Fruit fly (Drosophila melanogaster): Measurements from ENCODE around the gene Vha36-3.
A peak's percentile ranks its signal among the peaks of the same experiment; 100 is the strongest.

Gene Vha36-3

DNA sequence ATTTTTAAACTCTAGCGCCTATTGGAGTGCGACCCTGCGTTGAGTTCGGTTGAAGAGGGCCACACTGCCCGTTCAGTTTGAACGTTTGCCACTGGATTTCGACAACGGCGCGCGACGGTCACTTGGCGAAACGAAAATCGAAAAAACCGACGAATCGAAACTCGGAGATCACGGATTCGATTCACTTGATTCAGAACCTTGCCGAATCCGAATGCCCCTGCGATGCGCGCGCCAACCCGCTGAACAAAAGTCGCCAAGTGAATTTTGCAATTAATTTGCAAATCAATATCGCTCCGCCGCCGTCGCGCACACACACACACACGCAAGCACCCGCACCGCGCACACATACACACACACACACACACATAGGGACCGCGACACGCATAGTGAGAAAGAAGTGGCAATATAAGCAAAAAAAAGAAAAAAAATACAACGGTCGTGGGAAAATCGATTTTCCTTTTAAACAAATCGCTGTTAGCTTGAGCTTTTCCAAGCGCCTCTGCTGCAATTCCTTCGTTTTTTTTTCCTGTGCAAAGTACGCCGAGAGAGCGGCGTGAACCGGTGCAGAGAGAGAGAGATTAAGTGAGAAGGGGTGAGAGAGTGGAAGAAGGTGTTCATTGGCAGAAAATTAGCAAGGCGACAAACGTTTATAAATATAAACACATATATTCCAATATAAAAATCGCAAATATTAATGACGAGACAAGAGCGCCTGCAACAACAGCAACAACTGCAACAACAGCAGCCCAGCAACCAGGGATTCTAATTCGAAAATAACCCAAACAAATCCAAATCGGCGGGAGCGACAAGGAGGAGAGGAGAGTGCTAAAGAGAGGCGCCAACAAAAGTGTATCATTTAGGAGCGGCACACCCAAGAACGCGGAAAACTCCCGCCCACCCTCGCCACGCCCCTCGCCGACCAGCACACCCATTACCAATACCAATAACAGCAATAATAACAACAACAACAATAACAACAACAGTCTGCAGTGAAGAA, 8.4 kb upstream of the Vha36-3 start, which contains the start of gene egh:
Gene egh (plus strand): TSS at position 89 of the 997 bp plus-strand sequence.
- TF ChIP-seq CG17801 (GFP tag; optimal IDR thresholded peaks at IDR 0.05; ENCODE audit: partially characterized antibody): peak; percentile 60

dm6 chrX:2585716-2586082, 5.3 kb upstream of the Vha36-3 start, which contains the start of gene wds:
Gene wds (plus strand): TSS chrX:2585980.
- TF ChIP-seq CG17801 (GFP tag; optimal IDR thresholded peaks at IDR 0.05; ENCODE audit: partially characterized antibody): no peak

DNA sequence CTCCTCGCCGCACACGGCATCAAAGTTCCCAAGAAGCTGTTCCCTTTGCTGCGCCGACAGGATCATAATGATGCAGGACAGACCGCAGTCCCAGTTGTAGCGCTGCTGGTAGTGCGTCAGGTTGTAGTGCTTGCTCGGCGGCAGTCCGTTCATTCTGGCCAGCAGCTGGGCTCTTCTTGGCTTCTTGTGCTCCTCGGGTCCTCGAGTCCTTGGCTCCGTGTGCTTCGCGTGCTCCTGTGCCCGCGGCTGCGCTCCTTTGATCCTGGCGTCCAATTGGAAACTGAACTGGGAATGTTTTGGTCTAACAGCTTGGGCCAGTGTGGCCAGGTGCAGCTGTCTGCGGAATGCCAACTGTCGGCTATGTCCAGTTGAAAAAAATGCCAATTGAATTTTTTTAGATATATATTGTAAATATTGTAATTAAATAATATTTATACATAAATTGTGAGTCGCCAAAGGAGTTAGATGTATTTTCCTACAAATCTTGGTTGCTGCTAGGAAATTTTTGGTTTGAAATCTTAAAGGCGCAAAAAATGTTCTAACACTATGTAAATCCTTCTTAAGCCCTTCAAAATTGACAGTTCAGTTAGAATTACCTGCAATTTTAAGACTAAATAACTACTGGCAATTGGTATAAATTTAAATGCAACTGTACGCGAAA, 4.8 kb upstream of the Vha36-3 start, which contains the start of gene CG13760:
Gene CG13760 (minus strand): TSS at position 645 of the 661 bp plus-strand sequence.
- TF ChIP-seq CG17801 (GFP tag; optimal IDR thresholded peaks at IDR 0.05; ENCODE audit: partially characterized antibody): no peak

DNA sequence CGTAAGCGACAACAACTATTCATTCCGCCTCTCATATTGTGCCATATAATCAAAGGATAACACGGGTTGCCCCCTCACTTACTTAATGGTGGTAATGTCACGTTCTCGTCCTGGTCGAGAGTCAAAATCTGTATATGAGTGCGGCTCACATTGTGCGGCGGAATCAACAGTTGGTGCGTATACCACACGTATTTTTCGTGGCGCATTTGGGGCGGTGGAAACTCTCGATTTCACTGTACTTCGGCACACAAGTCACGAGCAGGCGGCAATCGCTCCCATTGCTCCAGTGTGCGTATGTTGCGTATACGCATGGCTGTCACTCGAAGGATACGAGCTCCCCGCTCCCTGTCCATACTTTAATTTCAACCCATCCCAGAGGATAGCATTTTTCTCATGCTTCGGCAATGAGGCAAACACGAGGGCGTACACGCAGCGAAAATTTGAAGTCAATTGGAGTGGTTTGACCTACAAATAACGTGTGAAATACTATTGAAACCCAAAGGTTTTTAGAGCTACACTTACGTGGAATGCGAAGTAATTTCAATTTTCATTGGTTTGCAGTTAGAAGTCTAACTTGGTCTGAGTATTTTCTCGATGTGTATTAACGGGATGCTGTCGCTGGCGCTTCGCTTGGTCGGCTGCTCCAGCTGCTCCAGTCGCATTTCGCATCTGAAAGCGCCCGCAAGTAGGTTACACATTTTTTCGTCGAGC, 1.6 kb upstream of the Vha36-3 start:
- TF ChIP-seq CG17801 (GFP tag; optimal IDR thresholded peaks at IDR 0.05; ENCODE audit: partially characterized antibody): no peak

dm6 chrX:2553862-2554261, 26.5 kb downstream of the Vha36-3 start:
- TF ChIP-seq CG17801 (GFP tag; optimal IDR thresholded peaks at IDR 0.05; ENCODE audit: partially characterized antibody): no peak

- TF ChIP-seq CG17801 (GFP tag; optimal IDR thresholded peaks at IDR 0.05; ENCODE audit: partially characterized antibody): no peak
These were observed 28.5 kb downstream of the Vha36-3 start, which contains the start of gene Pdfr for dm6 chrX:2551906-2552305. Gene Pdfr (plus strand): TSS chrX:2552206.

dm6 chrX:2546664-2547487, 33.5 kb downstream of the Vha36-3 start:
- TF ChIP-seq CG17801 (GFP tag; optimal IDR thresholded peaks at IDR 0.05; ENCODE audit: partially characterized antibody): no peak

DNA sequence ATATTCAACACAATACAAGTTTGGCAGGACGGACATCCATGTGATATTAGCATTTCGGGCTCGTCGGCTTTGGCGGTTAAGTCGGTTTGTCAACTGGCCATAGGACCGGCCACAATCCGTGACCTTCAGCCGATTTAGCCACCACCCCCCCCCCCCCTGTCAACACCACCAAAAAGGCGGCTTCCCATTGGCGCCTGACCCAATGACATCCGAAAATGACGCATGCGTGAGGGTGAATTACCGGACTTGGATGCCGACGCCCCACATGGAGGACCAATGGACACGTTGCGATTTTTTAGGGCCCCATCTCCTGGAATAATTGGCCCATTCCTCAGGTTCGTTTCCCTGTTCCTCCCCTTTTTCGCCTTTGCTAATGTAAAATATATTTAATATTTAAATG, 34.1 kb downstream of the Vha36-3 start:
- no peak for TF ChIP-seq CG17801 (GFP tag; optimal IDR thresholded peaks at IDR 0.05; ENCODE audit: partially characterized antibody)

DNA sequence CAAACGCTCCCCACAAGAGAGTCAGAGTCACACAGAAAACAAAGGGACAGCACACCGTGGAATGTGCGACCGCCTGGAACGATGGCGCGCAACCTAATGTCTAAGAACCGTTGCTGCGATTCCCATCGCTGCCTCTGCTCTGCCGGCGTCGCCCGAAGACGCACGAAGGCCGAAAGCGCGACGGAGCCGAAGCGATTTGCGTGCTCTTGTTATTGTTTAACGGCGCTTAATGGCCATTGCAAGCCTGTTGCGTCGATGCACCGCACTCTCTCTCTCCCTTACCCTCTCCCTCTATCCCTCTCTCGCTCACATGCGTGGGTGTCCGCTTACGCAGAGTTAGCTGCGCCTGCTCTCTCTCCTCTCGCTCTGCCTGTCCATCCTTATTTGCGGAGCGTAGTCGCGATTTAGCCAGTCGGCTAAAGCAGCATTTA, 35.0 kb downstream of the Vha36-3 start, which contains the start of gene trol:
Gene trol (minus strand): TSS at position 100 of the 431 bp plus-strand sequence.
- TF ChIP-seq CG17801 (GFP tag; optimal IDR thresholded peaks at IDR 0.05; ENCODE audit: partially characterized antibody): no peak

- peak; percentile 36 for TF ChIP-seq CG17801 (GFP tag; optimal IDR thresholded peaks at IDR 0.05; ENCODE audit: partially characterized antibody)
These were observed 37.9 kb downstream of the Vha36-3 start for dm6 chrX:2542500-2542899.

DNA sequence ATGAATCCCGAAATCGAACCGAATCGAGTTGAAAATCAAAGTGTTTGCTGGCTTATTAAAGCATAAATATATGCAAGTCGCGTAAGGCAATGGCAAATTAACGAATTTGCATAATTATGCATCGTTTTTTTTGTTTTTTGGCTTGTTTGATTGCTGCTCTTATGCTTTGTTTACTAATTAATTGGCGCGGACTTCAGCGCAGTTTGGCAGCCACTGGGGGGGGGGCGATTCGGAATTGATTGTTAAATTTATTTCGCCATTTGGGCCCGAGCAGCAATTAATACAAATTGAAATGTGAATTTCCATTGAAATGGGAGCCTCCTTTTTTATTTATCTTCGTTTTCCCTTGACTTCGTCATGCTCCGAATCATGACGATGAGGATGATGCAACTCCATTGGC, 40.9 kb downstream of the Vha36-3 start:
- TF ChIP-seq CG17801 (GFP tag; optimal IDR thresholded peaks at IDR 0.05; ENCODE audit: partially characterized antibody): no peak

DNA sequence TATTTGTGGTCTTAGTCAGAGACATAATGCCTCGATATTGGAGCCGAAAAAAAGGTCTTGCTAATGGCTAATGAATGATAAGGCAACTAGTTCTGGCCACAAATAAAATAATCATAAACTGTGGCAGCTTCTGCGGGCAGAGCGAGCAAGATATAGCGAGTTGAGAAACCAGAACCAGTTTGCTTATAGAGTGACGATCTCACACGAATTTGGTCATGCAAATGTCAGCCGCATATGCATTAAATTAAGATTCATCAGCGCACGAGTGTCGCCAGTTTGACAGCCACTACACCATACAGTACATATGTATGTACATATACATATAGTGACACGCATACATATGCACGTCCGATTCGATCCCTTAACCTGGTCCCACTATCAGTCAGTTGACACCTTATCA, 42.0 kb downstream of the Vha36-3 start:
- no peak for TF ChIP-seq CG17801 (GFP tag; optimal IDR thresholded peaks at IDR 0.05; ENCODE audit: partially characterized antibody)

DNA sequence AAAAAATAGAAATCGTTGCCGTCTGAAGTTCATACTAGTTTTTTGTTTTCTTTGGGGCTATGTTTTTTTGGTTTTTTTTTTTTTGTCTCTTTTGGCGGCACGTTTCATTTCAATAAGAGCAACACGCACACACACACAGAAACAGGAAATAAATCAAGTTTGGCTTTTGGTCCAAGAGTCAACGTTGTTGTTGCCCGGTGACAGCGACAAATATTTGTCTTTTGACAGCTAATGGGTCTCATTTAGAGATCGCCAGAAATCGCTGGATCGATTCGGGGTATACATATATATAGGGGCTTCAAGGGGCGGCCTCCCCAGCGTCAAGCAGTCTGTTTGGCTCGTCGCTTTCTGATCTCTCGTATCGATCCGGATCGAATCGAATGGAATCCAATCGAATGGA, 43.0 kb downstream of the Vha36-3 start:
- no peak for TF ChIP-seq CG17801 (GFP tag; optimal IDR thresholded peaks at IDR 0.05; ENCODE audit: partially characterized antibody)

DNA sequence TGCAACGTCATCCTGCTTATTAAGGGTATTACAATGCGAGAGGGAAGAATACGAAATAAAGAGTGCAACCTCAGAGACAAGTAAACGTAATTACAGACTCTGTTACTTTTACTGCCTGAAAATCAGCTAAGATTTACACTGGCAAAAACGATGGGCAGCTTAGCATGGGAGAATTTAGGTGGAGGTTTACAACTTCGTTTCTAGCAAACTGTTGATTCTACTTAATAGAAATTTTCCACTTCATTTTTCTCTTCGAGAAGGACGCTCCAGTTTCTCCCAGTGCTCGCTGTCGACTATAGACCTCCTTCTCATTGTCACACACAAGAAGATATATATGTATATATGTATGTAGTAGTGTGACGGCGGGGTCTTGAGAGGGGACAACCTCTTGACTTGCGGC, 44.2 kb downstream of the Vha36-3 start:
- TF ChIP-seq CG17801 (GFP tag; optimal IDR thresholded peaks at IDR 0.05; ENCODE audit: partially characterized antibody): no peak
